Fruit fly (Drosophila melanogaster): Measurements from ENCODE around the gene Rev1.

The Rev1 gene

DNA sequence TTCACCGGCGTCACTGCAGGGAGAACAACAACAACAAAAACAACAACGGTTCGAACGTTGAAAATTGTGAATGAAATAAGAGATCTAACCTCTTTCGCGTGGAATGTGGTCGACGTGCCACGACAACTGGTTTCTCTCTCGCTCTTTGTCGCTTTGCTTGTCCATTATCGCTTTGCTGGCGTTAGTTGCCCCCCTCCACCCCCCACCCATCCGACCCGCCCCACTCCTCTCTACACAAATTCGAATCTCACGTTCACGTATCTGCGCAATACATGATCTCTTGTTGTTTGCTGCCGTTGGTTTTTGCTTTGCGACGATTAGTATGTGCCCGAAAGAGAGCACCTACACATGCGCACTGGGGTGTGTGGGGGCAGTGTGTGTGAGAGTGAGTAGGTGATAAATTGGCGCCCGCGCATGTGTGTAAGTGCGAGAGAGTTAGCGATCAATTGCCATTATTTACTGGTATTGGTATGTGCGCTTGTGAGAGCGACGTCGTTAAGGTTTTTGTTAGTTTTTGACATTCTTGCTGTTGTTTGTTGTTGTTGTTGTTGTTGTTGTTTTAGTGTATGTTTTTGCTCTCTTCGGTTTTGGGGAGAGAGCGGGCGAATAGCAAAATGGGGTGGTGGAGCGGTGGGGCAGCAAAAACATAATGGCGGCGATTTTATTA is 37.5 kb upstream of the Rev1 start (continued):
- peak in 1 of 2 experiments; percentile 80 for TF ChIP-seq Hr78 (GFP tag; optimal IDR thresholded peaks at IDR 0.05)
- TF ChIP-seq CG32532 (GFP tag; IDR thresholded peaks at IDR 0.05), result peak; percentile 49; the same call in 1 of the 2 replicates
- no peak for TF ChIP-seq CG32772 (GFP tag; IDR thresholded peaks at IDR 0.05)
- no peak for TF ChIP-seq salm (tag; optimal IDR thresholded peaks at IDR 0.05)
- no peak for TF ChIP-seq NC2β (GFP tag; optimal IDR thresholded peaks at IDR 0.05)
- peak; percentile 79 for TF ChIP-seq Deaf1 (tag; optimal IDR thresholded peaks at IDR 0.05)
- TF ChIP-seq CG5245 (GFP tag; optimal IDR thresholded peaks at IDR 0.05), result no peak
- no peak for TF ChIP-seq mld (GFP tag; IDR thresholded peaks at IDR 0.05; ENCODE audit: partially characterized antibody)
- TF ChIP-seq unc-4 (GFP tag; IDR thresholded peaks at IDR 0.05; ENCODE audit: partially characterized antibody), result peak; percentile 48; the same call in 1 of the 2 replicates
- TF ChIP-seq knrl (GFP tag; IDR thresholded peaks at IDR 0.05; ENCODE audit: partially characterized antibody), result no peak
- no peak for TF ChIP-seq Six4 (GFP tag; optimal IDR thresholded peaks at IDR 0.05)
- TF ChIP-seq dimm (GFP tag; IDR thresholded peaks at IDR 0.05), result no peak
- peak; percentile 22 for TF ChIP-seq oc (tag; optimal IDR thresholded peaks at IDR 0.05)
- no peak for TF ChIP-seq Doc2 (GFP tag; IDR thresholded peaks at IDR 0.05)
- TF ChIP-seq schlank (tag; optimal IDR thresholded peaks at IDR 0.05), result no peak
- no peak for TF ChIP-seq CG10431 (GFP tag; optimal IDR thresholded peaks at IDR 0.05)
- TF ChIP-seq Nf-YC (tag; optimal IDR thresholded peaks at IDR 0.05), result peak; percentile 79
- no peak for TF ChIP-seq CG14050 (GFP tag; IDR thresholded peaks at IDR 0.05)
- TF ChIP-seq Side (GFP tag; optimal IDR thresholded peaks at IDR 0.05), result no peak
- TF ChIP-seq BEAF-32 (GFP tag; optimal IDR thresholded peaks at IDR 0.05), result no peak
- TF ChIP-seq CG15011 (GFP tag; optimal IDR thresholded peaks at IDR 0.05), result no peak
- no peak for TF ChIP-seq B-H1 (GFP tag; IDR thresholded peaks at IDR 0.05)
- TF ChIP-seq lola (GFP tag; optimal IDR thresholded peaks at IDR 0.05), result peak in 1 of 3 experiments; percentile 74
- no peak for TF ChIP-seq CG11093 (GFP tag; IDR thresholded peaks at IDR 0.05)
- peak; percentile 32 for TF ChIP-seq CG15479 (GFP tag; optimal IDR thresholded peaks at IDR 0.05)
- TF ChIP-seq CG17359 (tag; optimal IDR thresholded peaks at IDR 0.05), result no peak
- no peak for TF ChIP-seq D19A (tag; optimal IDR thresholded peaks at IDR 0.05)
- 0 out of 2 replicates have a peak, but pooled peaks have one; percentile 19 for TF ChIP-seq hbn (GFP tag; IDR thresholded peaks at IDR 0.05; ENCODE audit: partially characterized antibody)
- TF ChIP-seq CG17328 (GFP tag; IDR thresholded peaks at IDR 0.05), result no peak
- no peak for TF ChIP-seq zen (tag; optimal IDR thresholded peaks at IDR 0.05)
- no peak for TF ChIP-seq CG10565 (GFP tag; optimal IDR thresholded peaks at IDR 0.05)
- TF ChIP-seq cwo (GFP tag; optimal IDR thresholded peaks at IDR 0.05), result peak; percentile 78
- no peak for TF ChIP-seq Optix (GFP tag; IDR thresholded peaks at IDR 0.05)
- no peak for TF ChIP-seq CG1233 (GFP tag; optimal IDR thresholded peaks at IDR 0.05)
- no peak for TF ChIP-seq CG4404 (GFP tag; IDR thresholded peaks at IDR 0.05)
- no peak for TF ChIP-seq fd3F (GFP tag; optimal IDR thresholded peaks at IDR 0.05)
- no peak for TF ChIP-seq bab2 (GFP tag; optimal IDR thresholded peaks at IDR 0.05)
- TF ChIP-seq so (GFP tag; IDR thresholded peaks at IDR 0.05), result peak; percentile 68; the same call in 2 of the 3 replicates
- TF ChIP-seq CG12942 (GFP tag; optimal IDR thresholded peaks at IDR 0.05), result no peak
- no peak for TF ChIP-seq Hr39 (optimal IDR thresholded peaks at IDR 0.05)
- peak; percentile 45 for TF ChIP-seq grn (GFP tag; optimal IDR thresholded peaks at IDR 0.05)
- peak; percentile 2 for TF ChIP-seq CG5180 (GFP tag; optimal IDR thresholded peaks at IDR 0.05)
- TF ChIP-seq CG13296 (GFP tag; optimal IDR thresholded peaks at IDR 0.05), result no peak
- TF ChIP-seq Hmx (GFP tag; optimal IDR thresholded peaks at IDR 0.05), result no peak
- TF ChIP-seq Antp (GFP tag; optimal IDR thresholded peaks at IDR 0.05), result no peak
- no peak for TF ChIP-seq CG6683 (GFP tag; optimal IDR thresholded peaks at IDR 0.05)
- peak; percentile 60 for TF ChIP-seq CG1832 (GFP tag; optimal IDR thresholded peaks at IDR 0.05)
- no peak for TF ChIP-seq CG30020 (tag; optimal IDR thresholded peaks at IDR 0.05)
- TF ChIP-seq CG3163 (GFP tag; optimal IDR thresholded peaks at IDR 0.05), result peak; percentile 85
